Fruit fly (Drosophila melanogaster) whole organism, prepupa: ENCODE data around the gene CG33796.
A peak's percentile ranks its signal among the peaks of the same experiment; 100 is the strongest.

ENCODE experiments used
- CG4318 ChIP-seq: fragments of 200-800 bp; sonication (Bioruptor generic); optimal IDR thresholded peaks from 3 replicates; lab custom pipeline; 2017; ENCODE audit warnings: missing biosample characterization, mild to moderate bottlenecking, missing genetic modification characterization
- CG8319 ChIP-seq: fragments of 200-800 bp; sonication (Bioruptor generic); optimal IDR thresholded peaks from 3 replicates; lab custom pipeline; 2016; ENCODE audit warnings: missing biosample characterization, missing genetic modification characterization
- Gug ChIP-seq: fragments of 200-800 bp; sonication (Bioruptor generic); IDR thresholded peaks from 2 replicates; pipeline ENCODE4 v1.3.6; 2022; ENCODE audit warnings: missing biosample characterization, missing genetic modification characterization
- OdsH ChIP-seq: fragments of 200-800 bp; sonication (Bioruptor generic); optimal IDR thresholded peaks from 3 replicates; lab custom pipeline; 2016; ENCODE audit warnings: missing biosample characterization, missing genetic modification characterization
- achi ChIP-seq: fragments of 200-800 bp; sonication (Bioruptor generic); optimal IDR thresholded peaks from 3 replicates; lab custom pipeline; 2016; ENCODE audit warnings: missing biosample characterization, missing genetic modification characterization
- eg ChIP-seq: fragments of 200-800 bp; sonication (Bioruptor generic); IDR thresholded peaks from 3 replicates; pipeline ENCODE4 v1.3.6; 2022; ENCODE audit warnings: missing biosample characterization, missing genetic modification characterization
- spab ChIP-seq: fragments of 200-800 bp; sonication (Bioruptor generic); optimal IDR thresholded peaks from 2 replicates; lab custom pipeline; 2017; ENCODE audit warnings: missing biosample characterization, mild to moderate bottlenecking, missing genetic modification characterization, missing genetic modification reagents
- ss ChIP-seq, 2 experiments: fragments of 200-800 bp; sonication (Bioruptor generic); optimal IDR thresholded peaks; 2 replicates in 1 of 2; 3 replicates in 1 of 2; lab custom pipeline; 2017 to 2018; ENCODE audit warnings: mild to moderate bottlenecking in 2 of 2, missing biosample characterization in 2 of 2, missing genetic modification characterization in 2 of 2, moderate library complexity in 1 of 2

DNA sequence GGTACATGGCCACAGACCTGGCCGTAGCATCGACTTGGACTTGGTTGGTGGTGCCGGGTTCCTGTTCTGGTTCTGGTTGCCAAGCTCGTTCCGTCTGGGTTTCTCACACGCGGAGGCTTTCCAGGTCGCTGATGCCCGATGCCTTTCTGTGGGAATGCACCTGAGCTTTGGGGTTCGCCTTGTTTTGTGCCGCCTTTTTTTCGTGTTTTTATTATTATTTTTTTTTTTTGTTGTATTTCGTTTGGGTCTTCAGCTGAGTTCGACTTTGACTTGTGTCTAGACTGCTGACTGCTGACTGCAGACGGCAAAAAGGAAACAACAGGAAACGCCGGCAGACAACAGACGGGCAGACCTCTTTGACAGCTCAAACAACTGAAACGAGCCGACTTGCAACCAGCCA, 39.7 kb upstream of the CG33796 start:
- TF ChIP-seq Gug (GFP tag; lab: Robert Waterston, UW) (no peak), eg (GFP tag; lab: Robert Waterston, UW) (0 out of 3 replicates have a peak, but pooled peaks have one; percentile 8), CG8319 (GFP tag; lab: Kevin White, UChicago) (no peak), spab (GFP tag; lab: Kevin White, UChicago) (no peak), OdsH (GFP tag; lab: Kevin White, UChicago) (no peak), ss (GFP tag; optimal IDR thresholded peaks at IDR 0.05; lab: Kevin White, UChicago) (peak; percentile 36 to 75), CG4318 (no peak), achi (GFP tag; lab: Kevin White, UChicago) (no peak)
